Worm (Caenorhabditis elegans) whole organism, L3 larva: ENCODE data around the gene F26F4.2.

Source experiments
- ama-1 ChIP-seq: fragments of 150-350 bp; optimal IDR thresholded peaks from 2 replicates; lab custom pipeline; 2018
- ceh-28 ChIP-seq: fragments of 150-350 bp; optimal IDR thresholded peaks from 2 replicates; lab custom pipeline; 2014; ENCODE audit warnings: missing biosample characterization, missing genetic modification reagents, missing genetic modification characterization
- ceh-9 ChIP-seq: sonication (generic microtip); optimal IDR thresholded peaks from 2 replicates; lab custom pipeline; 2018; ENCODE audit warnings: missing biosample characterization, missing genetic modification characterization
- daf-12 ChIP-seq: fragments of 150-350 bp; optimal IDR thresholded peaks from 2 replicates; lab custom pipeline; 2014; ENCODE audit warnings: missing biosample characterization, missing genetic modification reagents, missing genetic modification characterization
- egl-27 ChIP-seq: sonication (generic microtip); optimal IDR thresholded peaks from 4 replicates; lab custom pipeline; 2017; ENCODE audit warnings: missing biosample characterization, missing genetic modification reagents, missing genetic modification characterization
- egl-5 ChIP-seq: fragments of 150-350 bp; optimal IDR thresholded peaks from 2 replicates; lab custom pipeline; 2017; ENCODE audit warnings: missing biosample characterization, missing genetic modification reagents, missing genetic modification characterization, inconsistent platforms
- elt-3 ChIP-seq, 3 experiments: fragments of 150-350 bp in 1 of 3; sonication (generic microtip) in 2 of 3; optimal IDR thresholded peaks; 2 replicates in 2 of 3; 4 replicates in 1 of 3; lab custom pipeline; 2014 to 2017; ENCODE audit warnings: missing biosample characterization in 3 of 3, missing genetic modification characterization in 3 of 3
- fkh-10 ChIP-seq: sonication (generic microtip); optimal IDR thresholded peaks from 2 replicates; lab custom pipeline; 2017; ENCODE audit warnings: missing biosample characterization, missing genetic modification reagents, missing genetic modification characterization
- fos-1 ChIP-seq: fragments of 150-350 bp; optimal IDR thresholded peaks from 2 replicates; lab custom pipeline; 2014; ENCODE audit warnings: missing biosample characterization, missing genetic modification characterization
- hmg-11 ChIP-seq: sonication (generic microtip); optimal IDR thresholded peaks from 2 replicates; lab custom pipeline; 2016; ENCODE audit warnings: missing genetic modification characterization, missing compliant biosample characterization
- jun-1 ChIP-seq: fragments of 150-350 bp; optimal IDR thresholded peaks from 2 replicates; lab custom pipeline; 2014; ENCODE audit warnings: missing biosample characterization, missing genetic modification reagents, missing genetic modification characterization
- lin-15B ChIP-seq: fragments of 150-350 bp; optimal IDR thresholded peaks from 2 replicates; lab custom pipeline; 2014; ENCODE audit warnings: missing biosample characterization, missing genetic modification characterization
- lin-39 ChIP-seq: fragments of 150-350 bp; optimal IDR thresholded peaks from 2 replicates; lab custom pipeline; 2018; ENCODE audit warnings: missing biosample characterization, missing genetic modification reagents, missing genetic modification characterization
- lsy-12 ChIP-seq: sonication (generic microtip); optimal IDR thresholded peaks from 2 replicates; lab custom pipeline; 2016; ENCODE audit warnings: mild to moderate bottlenecking, missing genetic modification characterization, missing compliant biosample characterization
- mdl-1 ChIP-seq: fragments of 150-350 bp; optimal IDR thresholded peaks from 2 replicates; lab custom pipeline; 2014; ENCODE audit warnings: missing biosample characterization, missing genetic modification characterization
- nfya-1 ChIP-seq: sonication (generic microtip); optimal IDR thresholded peaks from 2 replicates; lab custom pipeline; 2017; ENCODE audit warnings: missing genetic modification characterization, mild to moderate bottlenecking, missing compliant biosample characterization, antibody characterized with exemption, moderate library complexity; ENCODE audit not compliant: insufficient read depth
- nhr-11 ChIP-seq: fragments of 150-350 bp; optimal IDR thresholded peaks from 2 replicates; lab custom pipeline; 2014; ENCODE audit warnings: missing biosample characterization, missing genetic modification characterization
- nhr-237 ChIP-seq: fragments of 150-350 bp; optimal IDR thresholded peaks from 2 replicates; lab custom pipeline; 2014; ENCODE audit warnings: missing biosample characterization, missing genetic modification characterization
- nhr-25 ChIP-seq: sonication (generic microtip); optimal IDR thresholded peaks from 2 replicates; lab custom pipeline; 2017; ENCODE audit warnings: missing biosample characterization, missing genetic modification characterization
- nhr-43 ChIP-seq: sonication (generic microtip); optimal IDR thresholded peaks from 2 replicates; lab custom pipeline; 2016; ENCODE audit warnings: mild to moderate bottlenecking, missing genetic modification characterization, missing compliant biosample characterization; ENCODE audit not compliant: poor library complexity, severe bottlenecking
- nhr-67 ChIP-seq: fragments of 150-350 bp; optimal IDR thresholded peaks from 2 replicates; lab custom pipeline; 2014; ENCODE audit warnings: missing biosample characterization, missing genetic modification characterization
- nhr-76 ChIP-seq: fragments of 150-350 bp; sonication (generic microtip); optimal IDR thresholded peaks from 5 replicates; lab custom pipeline; 2014; ENCODE audit warnings: missing biosample characterization, missing genetic modification characterization
- nhr-77 ChIP-seq: fragments of 150-350 bp; optimal IDR thresholded peaks from 2 replicates; lab custom pipeline; 2014; ENCODE audit warnings: missing biosample characterization, missing genetic modification characterization
- pha-4 ChIP-seq: fragments of 150-350 bp; optimal IDR thresholded peaks from 2 replicates; lab custom pipeline; 2014; ENCODE audit warnings: missing biosample characterization, missing genetic modification reagents, missing genetic modification characterization
- pqm-1 ChIP-seq: fragments of 150-350 bp; optimal IDR thresholded peaks from 2 replicates; lab custom pipeline; 2017; ENCODE audit warnings: missing biosample characterization, missing genetic modification characterization, inconsistent platforms
- snpc-4 ChIP-seq: fragments of 150-350 bp; optimal IDR thresholded peaks from 2 replicates; lab custom pipeline; 2014; ENCODE audit warnings: missing biosample characterization, missing genetic modification characterization
- tbx-2 ChIP-seq: sonication (generic microtip); optimal IDR thresholded peaks from 2 replicates; lab custom pipeline; 2016; ENCODE audit warnings: mild to moderate bottlenecking, missing genetic modification characterization, missing compliant biosample characterization
- zag-1 ChIP-seq: fragments of 150-350 bp; optimal IDR thresholded peaks from 2 replicates; lab custom pipeline; 2014; ENCODE audit warnings: missing biosample characterization, missing genetic modification characterization
- ztf-4 ChIP-seq: fragments of 150-350 bp; optimal IDR thresholded peaks from 2 replicates; lab custom pipeline; 2014; ENCODE audit warnings: missing biosample characterization, missing genetic modification characterization

Gene F26F4.2

DNA sequence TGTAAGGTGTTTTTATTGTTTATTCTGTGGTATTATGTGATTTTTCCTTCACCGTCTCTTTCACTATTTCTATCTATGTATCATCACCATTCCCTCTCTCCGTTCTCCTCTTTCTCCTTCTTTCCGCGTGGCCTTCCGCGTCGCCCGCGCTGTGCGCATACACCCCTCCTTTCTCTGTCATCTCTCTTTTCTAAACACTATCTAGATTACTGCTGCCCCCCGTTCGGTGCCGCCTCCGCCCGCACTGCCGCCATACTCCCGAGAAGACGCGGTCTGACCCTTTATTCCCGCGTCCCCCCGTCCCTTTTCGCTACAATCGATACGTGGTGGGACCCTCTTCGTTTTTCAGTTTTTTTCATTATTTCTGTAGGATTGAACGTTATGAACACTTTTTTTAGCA, 37.6 kb downstream of the F26F4.2 start:
- no peak for TF ChIP-seq ztf-4 (tag; lab: Kevin White, UChicago)
- no peak for TF ChIP-seq lin-15B (tag; lab: Kevin White, UChicago)
- TF ChIP-seq fkh-10 (GFP tag; lab: Kevin White, UChicago), result no peak
- TF ChIP-seq jun-1, result no peak
- TF ChIP-seq nfya-1 (tag; lab: Kevin White, UChicago), result peak; percentile 9
- TF ChIP-seq lin-39 (tag; lab: Kevin White, UChicago), result peak; percentile 6
- TF ChIP-seq nhr-25 (tag; lab: Kevin White, UChicago), result no peak

DNA sequence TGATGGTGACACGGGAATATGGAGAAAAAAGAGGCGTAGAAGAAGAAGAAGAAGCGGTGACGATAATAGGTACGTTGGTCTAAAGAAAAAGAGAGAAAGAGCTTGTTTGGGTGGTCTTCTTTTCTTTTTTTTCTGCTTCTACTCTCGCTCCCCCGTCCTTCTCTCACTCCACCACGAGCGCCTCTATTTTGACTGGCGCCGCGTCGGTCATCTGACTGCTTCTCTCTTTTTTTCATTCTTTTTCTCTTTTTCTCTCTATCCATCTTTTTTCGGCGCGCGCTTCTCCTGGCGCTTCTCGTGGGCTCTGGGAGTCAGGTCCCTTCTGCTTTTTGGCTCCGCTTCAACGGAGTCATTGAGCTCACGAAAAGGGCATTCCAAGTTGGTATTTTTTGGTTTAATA, 39.3 kb downstream of the F26F4.2 start:
- TF ChIP-seq nfya-1 (tag; lab: Kevin White, UChicago), result peak; percentile 86
- peak; percentile 18 for TF ChIP-seq snpc-4 (tag; lab: Kevin White, UChicago)
- TF ChIP-seq zag-1, result no peak
- TF ChIP-seq pha-4 (tag; lab: Kevin White, UChicago), result peak; percentile 16
- TF ChIP-seq lin-15B (tag; lab: Kevin White, UChicago), result peak; percentile 37
- TF ChIP-seq egl-27, result no peak
- no peak for TF ChIP-seq pqm-1 (tag; lab: Kevin White, UChicago)
- TF ChIP-seq nhr-11, result peak; percentile 17
- TF ChIP-seq nhr-77, result no peak
- TF ChIP-seq lin-39 (tag; lab: Kevin White, UChicago), result peak; percentile 65
- TF ChIP-seq daf-12, result no peak
- TF ChIP-seq lsy-12, result no peak
- no peak for TF ChIP-seq nhr-43 (tag; lab: Kevin White, UChicago)
- TF ChIP-seq hmg-11 (tag; lab: Kevin White, UChicago), result peak; percentile 58

DNA sequence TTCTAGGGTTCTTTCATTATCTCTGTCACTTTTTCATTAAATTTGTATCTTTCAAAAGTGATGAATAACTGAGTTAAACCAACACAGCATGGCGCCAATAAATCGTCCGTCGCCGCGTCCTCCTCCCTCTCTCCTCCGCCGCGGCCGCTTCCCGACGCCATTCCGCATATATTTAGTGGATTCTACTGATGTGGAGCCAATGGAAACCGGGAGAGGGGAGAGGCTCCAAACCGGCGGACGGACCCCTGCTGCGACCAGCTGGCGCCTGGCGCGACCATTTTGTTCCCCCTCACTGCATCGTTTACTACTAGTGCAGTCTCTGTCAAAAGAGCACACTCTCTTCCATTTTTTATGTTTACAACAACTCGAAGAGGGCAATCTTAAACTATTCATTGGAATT, 40.2 kb downstream of the F26F4.2 start:
- TF ChIP-seq nfya-1 (tag; lab: Kevin White, UChicago) (peak; percentile 43), nhr-77 (no peak), pqm-1 (tag; lab: Kevin White, UChicago) (no peak), lin-39 (tag; lab: Kevin White, UChicago) (peak; percentile 66), egl-5 (tag; lab: Kevin White, UChicago) (peak; percentile 26), nhr-237 (no peak), hmg-11 (tag; lab: Kevin White, UChicago) (peak; percentile 6)
- TF ChIP-seq, all 47 proteins: peak for 4

- TF ChIP-seq ama-1 (no peak), mdl-1 (no peak)
Measured at ce11 chrIII:4951824-4952223, 40.8 kb downstream of the F26F4.2 start, which contains the start of gene flh-2. Gene flh-2, plus strand, starts transcription at chrIII:4952124.

ce11 chrIII:4952970-4953369, 41.9 kb downstream of the F26F4.2 start:
- TF ChIP-seq nfya-1 (tag; lab: Kevin White, UChicago) (peak; percentile 94), fos-1 (tag; lab: Kevin White, UChicago) (no peak)

DNA sequence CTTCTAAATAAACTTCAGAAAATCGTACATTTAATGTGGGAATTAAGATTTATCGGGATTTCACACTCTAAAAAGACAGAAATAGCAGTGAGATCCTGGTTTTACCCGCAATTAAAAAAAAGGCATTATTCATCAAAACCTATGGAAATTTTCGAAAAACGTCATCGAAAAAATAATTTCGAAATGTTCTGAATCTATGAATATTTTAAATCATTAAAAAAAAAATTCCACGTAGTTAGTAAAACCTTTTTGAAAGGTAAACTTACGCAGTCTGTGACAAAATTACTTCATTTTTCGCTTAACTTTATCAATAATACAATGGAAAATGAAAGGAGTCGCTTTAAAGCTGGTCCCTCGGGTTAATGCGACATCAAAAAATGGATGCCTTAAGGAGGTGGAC, 45.5 kb downstream of the F26F4.2 start, which contains the start of gene C26E6.1:
C26E6.1 (plus strand) TSS at position 301 of the 400 bp plus-strand sequence.
- TF ChIP-seq tbx-2 (tag; lab: Kevin White, UChicago), result no peak
- TF ChIP-seq ceh-28, result no peak
- TF ChIP-seq ceh-9, result no peak
- no peak for TF ChIP-seq lsy-12
- TF ChIP-seq elt-3 (tag; optimal IDR thresholded peaks at IDR 0.05; lab: Kevin White, UChicago), result no peak
- no peak for TF ChIP-seq egl-5 (tag; lab: Kevin White, UChicago)
- no peak for TF ChIP-seq nhr-76
- no peak for TF ChIP-seq nhr-237

DNA sequence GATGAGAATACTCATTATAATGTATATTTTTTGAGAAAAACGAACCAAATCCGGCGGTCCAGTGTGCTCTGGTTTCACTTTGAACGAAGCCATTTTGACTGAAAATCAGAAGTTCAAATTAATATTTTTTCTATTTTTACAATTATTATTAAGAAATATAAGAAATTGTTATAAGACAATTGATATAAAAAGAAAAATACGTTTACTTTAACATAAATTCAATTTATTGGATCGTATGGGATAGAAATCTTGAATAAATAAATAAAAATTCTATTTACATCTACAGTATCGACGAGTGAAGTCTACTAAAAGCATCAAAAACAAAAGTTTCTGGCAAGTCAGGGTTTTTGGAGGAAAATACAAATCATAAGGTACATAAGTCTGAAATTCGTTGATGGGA, 49.1 kb downstream of the F26F4.2 start, which contains the start of gene C27F2.4:
C27F2.4 (minus strand) TSS at position 101 of the 400 bp plus-strand sequence.
- TF ChIP-seq ceh-9 (no peak), nhr-67 (tag; lab: Kevin White, UChicago) (no peak)
- TF ChIP-seq, all 47 proteins: peak for 0
